Fruit fly (Drosophila melanogaster): ENCODE results near the gene vrs.

vrs gene

dm6 chr3R:12402935-12403334 lies 44.5 kb upstream of the vrs start (continued):
- TF ChIP-seq CG11504 (tag; optimal IDR thresholded peaks at IDR 0.05) (peak; percentile 97), CG5953 (GFP tag; IDR thresholded peaks at IDR 0.05) (peak; percentile 94), CG30403 (GFP tag; optimal IDR thresholded peaks at IDR 0.05) (peak; percentile 96), CG3838 (GFP tag; optimal IDR thresholded peaks at IDR 0.05) (peak; percentile 90), CG12104 (GFP tag; optimal IDR thresholded peaks at IDR 0.05) (peak; percentile 98), CG33557 (GFP tag; optimal IDR thresholded peaks at IDR 0.05) (peak; percentile 99), CG1602 (GFP tag; optimal IDR thresholded peaks at IDR 0.05) (peak; percentile 96), Elba2 (GFP tag; optimal IDR thresholded peaks at IDR 0.05) (peak; percentile 81), grau (tag; optimal IDR thresholded peaks at IDR 0.05) (peak; percentile 98), Aef1 (GFP tag; IDR thresholded peaks at IDR 0.05) (peak; percentile 95), Dref (GFP tag; IDR thresholded peaks at IDR 0.05) (peak; percentile 52), pum (GFP tag; optimal IDR thresholded peaks at IDR 0.05) (peak; percentile 90), az2 (GFP tag; optimal IDR thresholded peaks at IDR 0.05) (peak; percentile 97), CG18476 (GFP tag; optimal IDR thresholded peaks at IDR 0.05) (peak; percentile 100), zen2 (GFP tag; IDR thresholded peaks at IDR 0.05; ENCODE audit: partially characterized antibody) (0 out of 3 replicates have a peak, but pooled peaks have one; percentile 17), ranshi (GFP tag; IDR thresholded peaks at IDR 0.05) (peak; percentile 96), CG10979 (tag; optimal IDR thresholded peaks at IDR 0.05) (peak; percentile 99), Lpt (GFP tag; optimal IDR thresholded peaks at IDR 0.05) (no peak), Xbp1 (GFP tag; optimal IDR thresholded peaks at IDR 0.05) (peak; percentile 97), CG2889 (GFP tag; IDR thresholded peaks at IDR 0.05) (peak; percentile 86), dmrt11E (tag; optimal IDR thresholded peaks at IDR 0.05) (peak; percentile 99), CG12219 (GFP tag; optimal IDR thresholded peaks at IDR 0.05) (peak; percentile 98), CG6854 (GFP tag; optimal IDR thresholded peaks at IDR 0.05) (peak; percentile 98), sisA (GFP tag; IDR thresholded peaks at IDR 0.05) (peak; percentile 89), CkIIα-i1 (GFP tag; IDR thresholded peaks at IDR 0.05) (peak; percentile 71; the same call in 1 of the 2 replicates), jumu (GFP tag; optimal IDR thresholded peaks at IDR 0.05) (peak; percentile 88), CG2129 (GFP tag; IDR thresholded peaks at IDR 0.05; ENCODE audit: partially characterized antibody) (no peak), lab (GFP tag; optimal IDR thresholded peaks at IDR 0.05) (peak; percentile 98), CG4360 (GFP tag; IDR thresholded peaks at IDR 0.05) (peak; percentile 82), vvl (GFP tag; IDR thresholded peaks at IDR 0.05) (peak; percentile 99), CG13624 (GFP tag; optimal IDR thresholded peaks at IDR 0.05) (peak; percentile 96), CG31388 (GFP tag; optimal IDR thresholded peaks at IDR 0.05) (peak; percentile 97), NfI (GFP tag; optimal IDR thresholded peaks at IDR 0.05) (peak; percentile 97), salm (tag; optimal IDR thresholded peaks at IDR 0.05) (peak; percentile 98), CG10543 (GFP tag; optimal IDR thresholded peaks at IDR 0.05) (peak; percentile 100), CG8388 (GFP tag; optimal IDR thresholded peaks at IDR 0.05) (peak; percentile 98), Dp (GFP tag; optimal IDR thresholded peaks at IDR 0.05) (peak; percentile 47), HLH54F (GFP tag; optimal IDR thresholded peaks at IDR 0.05) (peak; percentile 89), CG10565 (GFP tag; optimal IDR thresholded peaks at IDR 0.05) (peak; percentile 98), CG34224 (GFP tag; IDR thresholded peaks at IDR 0.05; ENCODE audit: partially characterized antibody) (peak; percentile 55; the same call in 1 of the 3 replicates), Camta (GFP tag; optimal IDR thresholded peaks at IDR 0.05) (peak; percentile 96), CG1024 (GFP tag; IDR thresholded peaks at IDR 0.05) (peak; percentile 97), jigr1 (GFP tag; IDR thresholded peaks at IDR 0.05) (peak; percentile 76; the same call in 2 of the 3 replicates), schlank (tag; optimal IDR thresholded peaks at IDR 0.05) (peak; percentile 94), run (tag; optimal IDR thresholded peaks at IDR 0.05) (peak; percentile 95), gem (tag; optimal IDR thresholded peaks at IDR 0.05) (peak; percentile 99), nmo (GFP tag; optimal IDR thresholded peaks at IDR 0.05) (peak; percentile 99), dimm (GFP tag; IDR thresholded peaks at IDR 0.05) (peak; percentile 86), CG12155 (GFP tag; optimal IDR thresholded peaks at IDR 0.05) (peak; percentile 96), MBD-R2 (GFP tag; IDR thresholded peaks at IDR 0.05) (peak; percentile 94), Nf-YA (GFP tag; IDR thresholded peaks at IDR 0.05) (peak; percentile 99)
